Fruit fly (Drosophila melanogaster): ENCODE data around the gene Pop1.

- TF ChIP-seq cic (GFP tag; optimal IDR thresholded peaks at IDR 0.05) (no peak), kay (GFP tag; ENCODE audit: borderline replicate concordance) (no peak), CG14711 (tag; optimal IDR thresholded peaks at IDR 0.05) (no peak), CG12768 (GFP tag; optimal IDR thresholded peaks at IDR 0.05) (no peak)
These were observed 43.0 kb upstream of the Pop1 start for dm6 chrX:5579484-5579883.
